Fruit fly (Drosophila melanogaster): Measurements from ENCODE around the gene Sfp26Ad.

DNA sequence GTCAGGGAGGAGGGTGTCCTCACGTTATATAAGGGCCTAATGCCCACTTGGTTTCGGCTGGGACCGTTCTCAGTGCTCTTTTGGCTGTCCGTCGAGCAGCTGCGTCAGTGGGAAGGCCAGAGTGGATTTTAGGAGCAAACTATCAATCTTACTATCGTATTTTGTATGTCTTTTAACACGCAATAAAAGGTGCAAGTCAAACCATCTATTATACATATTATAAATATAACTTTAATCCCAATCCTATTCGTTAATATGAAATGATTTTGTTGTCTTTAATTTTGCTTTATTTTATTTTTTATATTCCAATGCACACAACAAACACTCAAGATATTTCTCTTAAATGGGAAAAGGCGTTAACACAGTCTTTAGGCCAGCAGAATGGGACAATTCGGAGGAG lies 26.5 kb upstream of the Sfp26Ad start, which contains the start of gene Ucp4B:
- TF ChIP-seq psq (optimal IDR thresholded peaks at IDR 0.05) (no peak), pan (optimal IDR thresholded peaks at IDR 0.05) (no peak), CG8478 (optimal IDR thresholded peaks at IDR 0.05) (no peak), usp (GFP tag; optimal IDR thresholded peaks at IDR 0.05) (no peak)

Data from whole organism.